Worm (Caenorhabditis elegans) whole organism, early embryonic: Measurements from ENCODE around the gene K09B11.5.
"Not testable (repeated sequence)": the region's sequence is repeated elsewhere in the genome, so short reads cannot be mapped to it uniquely, and the experiment has no call there.

Source experiments
- F13C5.2 ChIP-seq: sonication (generic microtip); optimal IDR thresholded peaks from 2 replicates; lab custom pipeline; 2017; ENCODE audit warnings: mild to moderate bottlenecking, missing genetic modification characterization, inconsistent platforms, missing compliant biosample characterization
- aly-1 ChIP-seq: sonication (generic microtip); optimal IDR thresholded peaks from 2 replicates; lab custom pipeline; 2016; ENCODE audit warnings: missing genetic modification characterization, missing compliant biosample characterization
- ama-1 ChIP-seq: fragments of 150-350 bp; optimal IDR thresholded peaks from 2 replicates; lab custom pipeline; 2014
- ceh-13 ChIP-seq: fragments of 200-800 bp; sonication (Bioruptor generic); optimal IDR thresholded peaks from 2 replicates; lab custom pipeline; 2018; ENCODE audit warnings: mild to moderate bottlenecking, missing genetic modification characterization, missing compliant biosample characterization
- hmbx-1 ChIP-seq: sonication (generic microtip); optimal IDR thresholded peaks from 2 replicates; lab custom pipeline; 2016; ENCODE audit warnings: mild to moderate bottlenecking, missing genetic modification characterization, missing compliant biosample characterization
- hmg-4 ChIP-seq: fragments of 200-800 bp; sonication (Bioruptor generic); optimal IDR thresholded peaks from 2 replicates; lab custom pipeline; 2018; ENCODE audit warnings: mild to moderate bottlenecking, missing genetic modification characterization, missing compliant biosample characterization
- pes-1 ChIP-seq: fragments of 200-800 bp; sonication (Bioruptor generic); IDR thresholded peaks from 2 replicates; pipeline ENCODE4 v1.3.6; 2022; ENCODE audit warnings: missing genetic modification reagents, missing genetic modification characterization, missing compliant biosample characterization
- sea-1 ChIP-seq: fragments of 200-800 bp; sonication (Bioruptor generic); conservative IDR thresholded peaks from 2 replicates; pipeline ENCODE4 v1.3.6; 2022; ENCODE audit warnings: missing genetic modification characterization, missing compliant biosample characterization
- tbx-11 ChIP-seq: fragments of 200-800 bp; sonication (Bioruptor generic); IDR thresholded peaks from 2 replicates; pipeline ENCODE4 v1.3.6; 2022; ENCODE audit warnings: missing genetic modification characterization, missing compliant biosample characterization
- tra-4 ChIP-seq: sonication (generic microtip); optimal IDR thresholded peaks from 2 replicates; lab custom pipeline; 2017; ENCODE audit warnings: missing genetic modification characterization, missing compliant biosample characterization

ce11 chrIV:13430137-13430536 lies 3.7 kb downstream of the K09B11.5 start:
- not testable (repeated sequence) for TF ChIP-seq aly-1 (tag; lab: Kevin White, UChicago); ama-1 (lab: Kevin White, UChicago); ceh-13 (GFP tag; lab: Kevin White, UChicago); F13C5.2; hmbx-1 (tag; lab: Kevin White, UChicago); sea-1 (GFP tag; lab: Robert Waterston, UW); hmg-4 (GFP tag; lab: Kevin White, UChicago); tbx-11 (GFP tag; lab: Robert Waterston, UW); tra-4 (tag; lab: Kevin White, UChicago)
- TF ChIP-seq pes-1 (GFP tag; lab: Robert Waterston, UW) = 0 out of 2 replicates have a peak, but pooled peaks have one; percentile 10
